Worm (Caenorhabditis elegans) whole organism, young adult: ENCODE data around the gene Y24D9B.1.

Experiments
- D2030.7 ChIP-seq: fragments of 200-800 bp; sonication (Bioruptor generic); IDR thresholded peaks from 2 replicates; pipeline ENCODE4 v1.3.6; 2022; ENCODE audit warnings: missing genetic modification reagents, missing genetic modification characterization, missing compliant biosample characterization
- F23B12.7 ChIP-seq: sonication (generic microtip); optimal IDR thresholded peaks from 2 replicates; lab custom pipeline; 2017; ENCODE audit warnings: missing genetic modification characterization, mild to moderate bottlenecking, missing compliant biosample characterization, antibody characterized with exemption, moderate library complexity; ENCODE audit not compliant: insufficient read depth
- F33H1.4 ChIP-seq: fragments of 200-800 bp; sonication (Bioruptor generic); IDR thresholded peaks from 2 replicates; pipeline ENCODE4 v1.3.6; 2022; ENCODE audit warnings: missing genetic modification reagents, missing genetic modification characterization, missing compliant biosample characterization
- F57A8.1 ChIP-seq: fragments of 200-800 bp; sonication (Bioruptor generic); optimal IDR thresholded peaks from 2 replicates; lab custom pipeline; 2018; ENCODE audit warnings: mild to moderate bottlenecking, missing genetic modification characterization, moderate library complexity, missing compliant biosample characterization
- F57C9.4 ChIP-seq: sonication (generic microtip); optimal IDR thresholded peaks from 2 replicates; lab custom pipeline; 2017; ENCODE audit warnings: mild to moderate bottlenecking, missing genetic modification characterization, missing compliant biosample characterization
- K11D2.4 ChIP-seq: fragments of 200-800 bp; sonication (Bioruptor generic); IDR thresholded peaks from 2 replicates; pipeline ENCODE4 v1.3.6; 2022; ENCODE audit warnings: missing genetic modification reagents, missing genetic modification characterization, missing compliant biosample characterization
- T26A5.8 ChIP-seq: sonication (generic microtip); optimal IDR thresholded peaks from 2 replicates; lab custom pipeline; 2016; ENCODE audit warnings: missing genetic modification characterization, missing compliant biosample characterization
- Y79H2A.3 ChIP-seq: fragments of 200-800 bp; sonication (Bioruptor generic); conservative IDR thresholded peaks from 2 replicates; pipeline ENCODE4 v1.3.6; 2022; ENCODE audit warnings: missing genetic modification reagents, missing genetic modification characterization, missing compliant biosample characterization
- ZK185.1 ChIP-seq: sonication (generic microtip); optimal IDR thresholded peaks from 2 replicates; lab custom pipeline; 2016; ENCODE audit warnings: mild to moderate bottlenecking, missing genetic modification characterization, missing compliant biosample characterization; ENCODE audit not compliant: poor library complexity, severe bottlenecking
- ama-1 ChIP-seq, 3 experiments: fragments of 150-350 bp in 1 of 3; sonication (generic microtip) in 2 of 3; optimal IDR thresholded peaks; 2 replicates each; lab custom pipeline; 2014 to 2018; ENCODE audit warnings: missing biosample characterization in 2 of 3, missing genetic modification characterization in 2 of 3, missing genetic modification reagents in 2 of 3
- attf-3 ChIP-seq: fragments of 200-800 bp; sonication (Bioruptor generic); conservative IDR thresholded peaks from 2 replicates; pipeline ENCODE4 v1.3.6; 2022; ENCODE audit warnings: missing genetic modification reagents, missing genetic modification characterization, missing compliant biosample characterization
- bed-1 ChIP-seq: fragments of 200-800 bp; sonication (Bioruptor generic); IDR thresholded peaks from 2 replicates; pipeline ENCODE4 v1.3.6; 2022; ENCODE audit warnings: missing genetic modification reagents, missing genetic modification characterization, missing compliant biosample characterization
- ccch-3 ChIP-seq: fragments of 200-800 bp; sonication (Bioruptor generic); optimal IDR thresholded peaks from 2 replicates; lab custom pipeline; 2018; ENCODE audit warnings: mild to moderate bottlenecking, missing genetic modification characterization, missing compliant biosample characterization
- cebp-1 ChIP-seq, 2 experiments: fragments of 200-800 bp in 1 of 2; sonication (Bioruptor generic) in 1 of 2; sonication (generic microtip) in 1 of 2; IDR thresholded peaks in 1 of 2; optimal IDR thresholded peaks in 1 of 2; 2 replicates each; pipeline versions ENCODE4 v1.3.6 to Lab custom; 2017 to 2022; ENCODE audit warnings: missing compliant biosample characterization in 2 of 2, missing genetic modification characterization in 2 of 2, mild to moderate bottlenecking in 1 of 2, missing genetic modification reagents in 1 of 2, moderate library complexity in 1 of 2
- ceh-100 ChIP-seq: fragments of 200-800 bp; sonication (Bioruptor generic); IDR thresholded peaks from 2 replicates; pipeline ENCODE4 v1.3.6; 2022; ENCODE audit warnings: missing genetic modification reagents, missing genetic modification characterization, missing compliant biosample characterization
- ceh-27 ChIP-seq: fragments of 200-800 bp; sonication (Bioruptor generic); optimal IDR thresholded peaks from 2 replicates; lab custom pipeline; 2018; ENCODE audit warnings: mild to moderate bottlenecking, missing genetic modification characterization, moderate library complexity, missing compliant biosample characterization
- ceh-58 ChIP-seq: fragments of 200-800 bp; sonication (Bioruptor generic); IDR thresholded peaks from 2 replicates; pipeline ENCODE4 v1.3.6; 2022; ENCODE audit warnings: missing genetic modification characterization, missing compliant biosample characterization
- ceh-79 ChIP-seq: sonication (generic microtip); optimal IDR thresholded peaks from 2 replicates; lab custom pipeline; 2017; ENCODE audit warnings: mild to moderate bottlenecking, missing genetic modification characterization, missing compliant biosample characterization
- ceh-91 ChIP-seq: fragments of 200-800 bp; sonication (Bioruptor generic); IDR thresholded peaks from 2 replicates; pipeline ENCODE4 v1.3.6; 2022; ENCODE audit warnings: missing genetic modification reagents, missing genetic modification characterization, missing compliant biosample characterization
- die-1 ChIP-seq: sonication (generic microtip); optimal IDR thresholded peaks from 2 replicates; lab custom pipeline; 2016; ENCODE audit warnings: missing genotype, mild to moderate bottlenecking, missing genetic modification characterization, missing compliant biosample characterization
- dpl-1 ChIP-seq: fragments of 150-350 bp; optimal IDR thresholded peaks from 2 replicates; lab custom pipeline; 2014; ENCODE audit warnings: missing biosample characterization, missing genetic modification reagents, missing genetic modification characterization
- egrh-3 ChIP-seq: fragments of 200-800 bp; sonication (Bioruptor generic); IDR thresholded peaks from 2 replicates; pipeline ENCODE4 v1.3.6; 2022; ENCODE audit warnings: missing genetic modification reagents, missing genetic modification characterization, missing compliant biosample characterization
- ekl-4 ChIP-seq: fragments of 200-800 bp; sonication (Bioruptor generic); IDR thresholded peaks from 2 replicates; pipeline ENCODE4 v1.3.6; 2022; ENCODE audit warnings: missing genetic modification reagents, missing genetic modification characterization, missing compliant biosample characterization
- ets-4 ChIP-seq: fragments of 200-800 bp; sonication (Bioruptor generic); optimal IDR thresholded peaks from 2 replicates; lab custom pipeline; 2018; ENCODE audit warnings: mild to moderate bottlenecking, missing genetic modification characterization, missing compliant biosample characterization
- him-1 ChIP-seq: sonication (generic microtip); optimal IDR thresholded peaks from 2 replicates; lab custom pipeline; 2016; ENCODE audit warnings: missing genotype, missing genetic modification reagents, missing genetic modification characterization, missing compliant biosample characterization
- hlh-12 ChIP-seq: sonication (generic microtip); optimal IDR thresholded peaks from 2 replicates; lab custom pipeline; 2016; ENCODE audit warnings: missing genetic modification characterization, missing compliant biosample characterization
- hrde-1 ChIP-seq: sonication (generic microtip); optimal IDR thresholded peaks from 2 replicates; lab custom pipeline; 2016; ENCODE audit warnings: missing genetic modification characterization, mild to moderate bottlenecking, missing compliant biosample characterization, moderate library complexity, missing genotype, missing genetic modification reagents, borderline replicate concordance
- hsf-1 ChIP-seq: fragments of 200-800 bp; sonication (Bioruptor generic); IDR thresholded peaks from 2 replicates; pipeline ENCODE4 v1.3.6; 2022; ENCODE audit warnings: missing genetic modification reagents, missing genetic modification characterization, missing compliant biosample characterization
- lsl-1 ChIP-seq: fragments of 200-800 bp; sonication (Bioruptor generic); optimal IDR thresholded peaks from 2 replicates; lab custom pipeline; 2018; ENCODE audit warnings: mild to moderate bottlenecking, missing genetic modification characterization, moderate library complexity, missing compliant biosample characterization
- madf-10 ChIP-seq: sonication (generic microtip); optimal IDR thresholded peaks from 2 replicates; lab custom pipeline; 2016; ENCODE audit warnings: mild to moderate bottlenecking, missing genetic modification characterization, missing compliant biosample characterization
- madf-3 ChIP-seq: fragments of 200-800 bp; sonication (Bioruptor generic); IDR thresholded peaks from 2 replicates; pipeline ENCODE4 v1.3.6; 2022; ENCODE audit warnings: missing genetic modification reagents, missing genetic modification characterization, missing compliant biosample characterization
- mcd-1 ChIP-seq: fragments of 200-800 bp; sonication (Bioruptor generic); IDR thresholded peaks from 2 replicates; pipeline ENCODE4 v1.3.6; 2022; ENCODE audit warnings: missing genetic modification reagents, missing genetic modification characterization, missing compliant biosample characterization
- mel-28 ChIP-seq: sonication (generic microtip); optimal IDR thresholded peaks from 2 replicates; lab custom pipeline; 2016; ENCODE audit warnings: borderline replicate concordance, mild to moderate bottlenecking, missing genetic modification characterization, missing compliant biosample characterization
- mxl-1 ChIP-seq: sonication (generic microtip); optimal IDR thresholded peaks from 2 replicates; lab custom pipeline; 2016; ENCODE audit warnings: missing genetic modification characterization, missing compliant biosample characterization
- nfya-2 ChIP-seq: fragments of 200-800 bp; sonication (Bioruptor generic); IDR thresholded peaks from 2 replicates; pipeline ENCODE4 v1.3.6; 2022; ENCODE audit warnings: missing genetic modification reagents, missing genetic modification characterization, missing compliant biosample characterization
- nfyb-1 ChIP-seq: fragments of 200-800 bp; sonication (Bioruptor generic); IDR thresholded peaks from 2 replicates; pipeline ENCODE4 v1.3.6; 2022; ENCODE audit warnings: missing genetic modification reagents, missing genetic modification characterization, missing compliant biosample characterization
- nhr-179 ChIP-seq: sonication (generic microtip); optimal IDR thresholded peaks from 2 replicates; lab custom pipeline; 2016; ENCODE audit warnings: mild to moderate bottlenecking, missing genetic modification characterization, missing compliant biosample characterization
- rcor-1 ChIP-seq: fragments of 200-800 bp; sonication (Bioruptor generic); IDR thresholded peaks from 2 replicates; pipeline ENCODE4 v1.3.6; 2022; ENCODE audit warnings: missing genetic modification reagents, missing genetic modification characterization, missing compliant biosample characterization
- repo-1 ChIP-seq: sonication (generic microtip); optimal IDR thresholded peaks from 2 replicates; lab custom pipeline; 2017; ENCODE audit warnings: mild to moderate bottlenecking, missing genetic modification characterization, missing compliant biosample characterization
- rpc-1 ChIP-seq, 2 experiments: fragments of 150-350 bp in 1 of 2; sonication (generic microtip) in 1 of 2; optimal IDR thresholded peaks; 2 replicates each; lab custom pipeline; 2014 to 2018; ENCODE audit warnings: missing biosample characterization in 1 of 2, missing genetic modification characterization in 1 of 2, missing genetic modification reagents in 1 of 2, missing genotype in 1 of 2
- somi-1 ChIP-seq: fragments of 200-800 bp; sonication (Bioruptor generic); optimal IDR thresholded peaks from 2 replicates; lab custom pipeline; 2018; ENCODE audit warnings: mild to moderate bottlenecking, missing genetic modification characterization, missing compliant biosample characterization
- sptf-2 ChIP-seq: fragments of 200-800 bp; sonication (Bioruptor generic); optimal IDR thresholded peaks from 2 replicates; lab custom pipeline; 2018; ENCODE audit warnings: mild to moderate bottlenecking, missing genetic modification characterization, missing compliant biosample characterization
- tbp1 ChIP-seq: fragments of 200-800 bp; sonication (Bioruptor generic); optimal IDR thresholded peaks from 2 replicates; lab custom pipeline; 2018; ENCODE audit warnings: mild to moderate bottlenecking, missing genetic modification characterization, missing compliant biosample characterization
- unc-62 ChIP-seq: fragments of 150-350 bp; optimal IDR thresholded peaks from 2 replicates; lab custom pipeline; 2014; ENCODE audit warnings: missing biosample characterization, missing genetic modification reagents, missing genetic modification characterization
- zfh-2 ChIP-seq: fragments of 200-800 bp; sonication (Bioruptor generic); conservative IDR thresholded peaks from 2 replicates; pipeline ENCODE4 v1.3.6; 2022; ENCODE audit warnings: missing genetic modification reagents, missing genetic modification characterization, missing compliant biosample characterization
- ztf-18 ChIP-seq: sonication (generic microtip); optimal IDR thresholded peaks from 2 replicates; lab custom pipeline; 2016; ENCODE audit warnings: missing genotype, mild to moderate bottlenecking, missing genetic modification characterization, missing compliant biosample characterization
- ztf-26 ChIP-seq: sonication (generic microtip); optimal IDR thresholded peaks from 2 replicates; lab custom pipeline; 2017; ENCODE audit warnings: missing genetic modification characterization, missing compliant biosample characterization
- ztf-6 ChIP-seq: fragments of 200-800 bp; sonication (Bioruptor generic); IDR thresholded peaks from 2 replicates; pipeline ENCODE4 v1.3.6; 2022; ENCODE audit warnings: missing genetic modification reagents, missing genetic modification characterization, missing compliant biosample characterization

The Y24D9B.1 gene

ce11 chrIV:4347578-4348003 lies 30.4 kb downstream of the Y24D9B.1 start (continued):
- TF ChIP-seq egrh-3 (GFP tag; lab: Robert Waterston, UW) = no peak
- no peak for TF ChIP-seq F57C9.4 (tag; lab: Kevin White, UChicago)
- peak; percentile 74 for TF ChIP-seq lsl-1 (GFP tag; lab: Kevin White, UChicago)
- no peak for TF ChIP-seq mel-28
- TF ChIP-seq Y79H2A.3 (GFP tag; lab: Robert Waterston, UW) = peak; percentile 48; the same call in 1 of the 2 replicates
- no peak for TF ChIP-seq ceh-79 (tag; lab: Kevin White, UChicago)
- TF ChIP-seq ZK185.1 (tag; lab: Kevin White, UChicago) = no peak
- no peak for TF ChIP-seq unc-62 (GFP tag; lab: Kevin White, UChicago)
- TF ChIP-seq hrde-1 = peak; percentile 47
- no peak for TF ChIP-seq cebp-1 (GFP tag; IDR thresholded peaks at IDR 0.05; lab: Robert Waterston, UW)
- TF ChIP-seq cebp-1 (tag; optimal IDR thresholded peaks at IDR 0.05; lab: Kevin White, UChicago) = no peak
- peak; percentile 81 for TF ChIP-seq ceh-91 (GFP tag; lab: Robert Waterston, UW)
- peak; percentile 17 for TF ChIP-seq ceh-27
- TF ChIP-seq F57A8.1 (GFP tag; lab: Kevin White, UChicago) = no peak
- peak; percentile 63; the same call in 1 of the 2 replicates for TF ChIP-seq nfyb-1 (GFP tag; lab: Robert Waterston, UW)
- TF ChIP-seq mxl-1 (tag; lab: Kevin White, UChicago) = no peak
- TF ChIP-seq T26A5.8 (tag; lab: Kevin White, UChicago) = no peak
- no peak for TF ChIP-seq ets-4 (GFP tag; lab: Kevin White, UChicago)
- TF ChIP-seq nhr-179 (tag; lab: Kevin White, UChicago) = no peak
- peak; percentile 69 for TF ChIP-seq repo-1 (tag; lab: Kevin White, UChicago)
- peak; percentile 53 for TF ChIP-seq F33H1.4 (GFP tag; lab: Robert Waterston, UW)
- peak; percentile 60 for TF ChIP-seq rcor-1 (GFP tag; lab: Robert Waterston, UW)
- peak; percentile 81 for TF ChIP-seq F23B12.7 (tag; lab: Kevin White, UChicago)
- TF ChIP-seq ama-1 (optimal IDR thresholded peaks at IDR 0.05; lab: Kevin White, UChicago) = peak; percentile 50
- no peak for TF ChIP-seq ama-1 (GFP tag; optimal IDR thresholded peaks at IDR 0.05; lab: Kevin White, UChicago)
- peak; percentile 52 for TF ChIP-seq sptf-2 (GFP tag; lab: Kevin White, UChicago)
- no peak for TF ChIP-seq somi-1 (GFP tag; lab: Kevin White, UChicago)
- TF ChIP-seq K11D2.4 = no peak
- TF ChIP-seq dpl-1 (GFP tag; lab: Kevin White, UChicago) = no peak
- TF ChIP-seq madf-10 (tag; lab: Kevin White, UChicago) = no peak
- peak; percentile 90 for TF ChIP-seq mcd-1 (GFP tag; lab: Robert Waterston, UW)
- peak; percentile 60 for TF ChIP-seq die-1 (tag; lab: Kevin White, UChicago)
- TF ChIP-seq ccch-3 (GFP tag; lab: Kevin White, UChicago) = no peak
- no peak for TF ChIP-seq hlh-12 (tag; lab: Kevin White, UChicago)
- peak; percentile 80 for TF ChIP-seq him-1 (tag; lab: Kevin White, UChicago)
- peak; percentile 71 for TF ChIP-seq madf-3 (GFP tag; lab: Robert Waterston, UW)
- TF ChIP-seq ceh-58 (GFP tag; lab: Robert Waterston, UW) = 0 out of 2 replicates have a peak, but pooled peaks have one; percentile 52
- no peak for TF ChIP-seq nfya-2 (GFP tag; lab: Robert Waterston, UW)
- TF ChIP-seq zfh-2 (GFP tag; lab: Robert Waterston, UW) = no peak
- no peak for TF ChIP-seq ztf-6
- TF ChIP-seq ekl-4 (GFP tag; lab: Robert Waterston, UW) = no peak; the same call in none of the 2 replicates
- TF ChIP-seq rpc-1 (optimal IDR thresholded peaks at IDR 0.05; lab: Kevin White, UChicago) = no peak
- TF ChIP-seq rpc-1 (tag; optimal IDR thresholded peaks at IDR 0.05; lab: Kevin White, UChicago) = peak; percentile 11
- no peak for TF ChIP-seq bed-1
- peak; percentile 70 for TF ChIP-seq tbp1 (GFP tag; lab: Kevin White, UChicago)
- peak; percentile 78 for TF ChIP-seq ztf-18 (tag; lab: Kevin White, UChicago)
- TF ChIP-seq ceh-100 (GFP tag; lab: Robert Waterston, UW) = peak; percentile 73; the same call in 1 of the 2 replicates
- no peak for TF ChIP-seq attf-3
- TF ChIP-seq D2030.7 (GFP tag; lab: Robert Waterston, UW) = peak; percentile 96
- TF ChIP-seq ztf-26 (tag; lab: Kevin White, UChicago) = no peak
- TF ChIP-seq hsf-1 (GFP tag; lab: Robert Waterston, UW) = peak; percentile 64; the same call in 1 of the 2 replicates
